Fruit fly (Drosophila melanogaster) whole organism, embryonic: ENCODE results near the gene mfas.

Experiments used
- ATbp ChIP-seq: fragments of 200-800 bp; sonication (Bioruptor generic); optimal IDR thresholded peaks from 2 replicates; lab custom pipeline; 2017; ENCODE audit warnings: missing biosample characterization, mild to moderate bottlenecking, missing genetic modification characterization, missing genetic modification reagents
- CG10209 ChIP-seq: fragments of 200-800 bp; sonication (Bioruptor generic); optimal IDR thresholded peaks from 3 replicates; lab custom pipeline; 2017; ENCODE audit warnings: missing biosample characterization, mild to moderate bottlenecking, missing genetic modification characterization, missing genetic modification reagents
- CG12104 ChIP-seq: fragments of 200-800 bp; sonication (Bioruptor generic); optimal IDR thresholded peaks from 3 replicates; lab custom pipeline; 2016; ENCODE audit warnings: missing biosample characterization, missing genetic modification characterization
- CG13287 ChIP-seq: fragments of 200-800 bp; sonication (Bioruptor generic); IDR thresholded peaks from 2 replicates; pipeline ENCODE4 v1.3.6; 2022; ENCODE audit warnings: missing biosample characterization, missing genetic modification characterization; ENCODE audit not compliant: partially characterized antibody
- CG14441 ChIP-seq: fragments of 200-800 bp; sonication (Bioruptor generic); IDR thresholded peaks from 2 replicates; pipeline ENCODE4 v1.3.6; 2022; ENCODE audit warnings: missing biosample characterization, missing genetic modification characterization
- CG15479 ChIP-seq: fragments of 200-800 bp; sonication (Bioruptor generic); optimal IDR thresholded peaks from 3 replicates; lab custom pipeline; 2019; ENCODE audit warnings: missing biosample characterization, mild to moderate bottlenecking, missing genetic modification characterization, moderate library complexity
- CG1603 ChIP-seq: fragments of 200-800 bp; sonication (Bioruptor generic); optimal IDR thresholded peaks from 2 replicates; lab custom pipeline; 2019; ENCODE audit warnings: missing biosample characterization, mild to moderate bottlenecking, missing genetic modification characterization, moderate library complexity
- CG17612 ChIP-seq: fragments of 200-800 bp; sonication (Bioruptor generic); IDR thresholded peaks from 2 replicates; pipeline ENCODE4 v1.3.6; 2022; ENCODE audit warnings: missing biosample characterization, missing genetic modification characterization
- CG17912 ChIP-seq: fragments of 200-800 bp; sonication (Bioruptor generic); optimal IDR thresholded peaks from 2 replicates; lab custom pipeline; 2018; ENCODE audit warnings: missing biosample characterization, mild to moderate bottlenecking, missing genetic modification characterization
- CG18619 ChIP-seq: fragments of 200-800 bp; sonication (Bioruptor generic); optimal IDR thresholded peaks from 3 replicates; lab custom pipeline; 2017; ENCODE audit warnings: missing biosample characterization, mild to moderate bottlenecking, missing genetic modification characterization
- CG32532 ChIP-seq: fragments of 200-800 bp; sonication (Bioruptor generic); IDR thresholded peaks from 2 replicates; pipeline ENCODE4 v1.3.6; 2022; ENCODE audit warnings: missing biosample characterization, missing genetic modification characterization
- CG34422 ChIP-seq: fragments of 200-800 bp; sonication (Bioruptor generic); IDR thresholded peaks from 3 replicates; pipeline ENCODE4 v1.3.6; 2022; ENCODE audit warnings: missing biosample characterization, missing genetic modification characterization
- CG4424 ChIP-seq: fragments of 200-800 bp; sonication (Bioruptor generic); optimal IDR thresholded peaks from 3 replicates; lab custom pipeline; 2016; ENCODE audit warnings: missing biosample characterization, missing genetic modification characterization
- CG6854 ChIP-seq: fragments of 200-800 bp; sonication (Bioruptor generic); optimal IDR thresholded peaks from 3 replicates; lab custom pipeline; 2017; ENCODE audit warnings: missing biosample characterization, mild to moderate bottlenecking, missing genetic modification characterization
- CG7271 ChIP-seq: fragments of 200-800 bp; sonication (Bioruptor generic); optimal IDR thresholded peaks from 2 replicates; lab custom pipeline; 2018; ENCODE audit warnings: missing biosample characterization, mild to moderate bottlenecking, missing genetic modification characterization, moderate library complexity
- CTCF ChIP-seq: fragments of 200-800 bp; sonication (Bioruptor generic); optimal IDR thresholded peaks from 2 replicates; lab custom pipeline; 2017; ENCODE audit warnings: missing biosample characterization, mild to moderate bottlenecking, missing genetic modification characterization, moderate library complexity
- Dll ChIP-seq: fragments of 200-800 bp; sonication (Bioruptor generic); IDR thresholded peaks from 4 replicates; pipeline ENCODE4 v1.3.6; 2022; ENCODE audit warnings: missing biosample characterization, missing genetic modification characterization; ENCODE audit not compliant: partially characterized antibody
- Ets65A ChIP-seq: fragments of 200-800 bp; sonication (Bioruptor generic); peaks from one replicate; lab custom pipeline; 2016; ENCODE audit warnings: missing biosample characterization, missing genetic modification characterization
- Gug ChIP-seq: fragments of 200-800 bp; sonication (Bioruptor generic); IDR thresholded peaks from 4 replicates; pipeline ENCODE4 v1.3.6; 2022; ENCODE audit warnings: missing biosample characterization, missing genetic modification characterization
- MTF-1 ChIP-seq: fragments of 200-800 bp; sonication (Bioruptor generic); optimal IDR thresholded peaks from 2 replicates; lab custom pipeline; 2018; ENCODE audit warnings: missing biosample characterization, mild to moderate bottlenecking, missing genetic modification characterization, borderline replicate concordance
- Sin3A ChIP-seq: fragments of >200 bp; optimal IDR thresholded peaks from 2 replicates; lab custom pipeline; 2018
- Sox102F ChIP-seq: fragments of 200-800 bp; sonication (Bioruptor generic); optimal IDR thresholded peaks from 2 replicates; lab custom pipeline; 2018; ENCODE audit warnings: missing biosample characterization, mild to moderate bottlenecking, missing genetic modification characterization, moderate library complexity
- Spps ChIP-seq: fragments of 200-800 bp; sonication (Bioruptor generic); optimal IDR thresholded peaks from 2 replicates; lab custom pipeline; 2018; ENCODE audit warnings: missing biosample characterization, mild to moderate bottlenecking, missing genetic modification characterization
- crp ChIP-seq, 2 experiments: fragments of 200-800 bp; sonication (Bioruptor generic); optimal IDR thresholded peaks; 2 replicates in 1 of 2; 3 replicates in 1 of 2; lab custom pipeline; 2017; ENCODE audit warnings: missing biosample characterization in 2 of 2, missing genetic modification characterization in 2 of 2, mild to moderate bottlenecking in 1 of 2, moderate library complexity in 1 of 2
- disco-r ChIP-seq: fragments of 200-800 bp; sonication (Bioruptor generic); optimal IDR thresholded peaks from 2 replicates; lab custom pipeline; 2016; ENCODE audit warnings: missing biosample characterization, missing genetic modification characterization
- gem ChIP-seq: fragments of 200-800 bp; sonication (Bioruptor generic); optimal IDR thresholded peaks from 2 replicates; lab custom pipeline; 2019; ENCODE audit warnings: missing biosample characterization, mild to moderate bottlenecking, missing genetic modification characterization, moderate library complexity
- hb ChIP-seq: fragments of 200-800 bp; sonication (Bioruptor generic); IDR thresholded peaks from 3 replicates; pipeline ENCODE4 v1.3.6; 2022; ENCODE audit warnings: missing biosample characterization, missing genetic modification characterization; ENCODE audit not compliant: partially characterized antibody
- hkb ChIP-seq, 2 experiments: fragments of 200-800 bp in 1 of 2; fragments of >200 bp in 1 of 2; sonication (Bioruptor generic) in 1 of 2; IDR thresholded peaks in 1 of 2; optimal IDR thresholded peaks in 1 of 2; 2 replicates each; pipeline versions ENCODE4 v1.3.6 to Lab custom; 2017 to 2022; ENCODE audit warnings: missing biosample characterization in 1 of 2, missing genetic modification characterization in 1 of 2
- kni ChIP-seq: fragments of 200-800 bp; sonication (Bioruptor generic); optimal IDR thresholded peaks from 3 replicates; lab custom pipeline; 2017; ENCODE audit warnings: mild to moderate bottlenecking, missing biosample characterization, missing genetic modification reagents, missing genetic modification characterization
- otp ChIP-seq: fragments of 200-800 bp; sonication (Bioruptor generic); IDR thresholded peaks from 3 replicates; pipeline ENCODE4, ENCODE4 v1.3.6; 2022; ENCODE audit warnings: missing biosample characterization, missing genetic modification characterization
- pfk ChIP-seq: fragments of 200-800 bp; sonication (Bioruptor generic); optimal IDR thresholded peaks from 2 replicates; lab custom pipeline; 2018; ENCODE audit warnings: missing biosample characterization, mild to moderate bottlenecking, missing genetic modification characterization, moderate library complexity
- pros ChIP-seq: fragments of 200-800 bp; sonication (Bioruptor generic); optimal IDR thresholded peaks from 3 replicates; lab custom pipeline; 2019; ENCODE audit warnings: missing biosample characterization, mild to moderate bottlenecking, missing genetic modification characterization, moderate library complexity
- pum ChIP-seq: fragments of 200-800 bp; sonication (Bioruptor generic); optimal IDR thresholded peaks from 2 replicates; lab custom pipeline; 2016; ENCODE audit warnings: missing biosample characterization, missing genetic modification characterization
- schlank ChIP-seq: fragments of 200-800 bp; sonication (Bioruptor generic); optimal IDR thresholded peaks from 2 replicates; lab custom pipeline; 2018; ENCODE audit warnings: missing biosample characterization, mild to moderate bottlenecking, missing genetic modification characterization
- wek ChIP-seq: fragments of 200-800 bp; sonication (Bioruptor generic); optimal IDR thresholded peaks from 3 replicates; lab custom pipeline; 2018; ENCODE audit warnings: missing biosample characterization, mild to moderate bottlenecking, missing genetic modification characterization, moderate library complexity
- zen2 ChIP-seq: fragments of 200-800 bp; sonication (Bioruptor generic); IDR thresholded peaks from 3 replicates; pipeline ENCODE4 v1.3.6; 2022; ENCODE audit warnings: missing biosample characterization, missing genetic modification characterization; ENCODE audit not compliant: partially characterized antibody

The mfas gene

dm6 chr3R:11992934-11993670 is at the start of gene mfas (continued):
- peak; percentile 25; the same call in 1 of the 2 replicates for TF ChIP-seq CG13287 (GFP tag; lab: Robert Waterston, UW)
- peak; percentile 39 for TF ChIP-seq kni (GFP tag; lab: Kevin White, UChicago)
- TF ChIP-seq gem (tag; lab: Kevin White, UChicago), result peak; percentile 28
- peak; percentile 70 for TF ChIP-seq CG17912
- TF ChIP-seq ATbp (GFP tag; lab: Kevin White, UChicago), result peak; percentile 72
- no peak for TF ChIP-seq pros
- TF ChIP-seq pfk (GFP tag; lab: Kevin White, UChicago), result peak; percentile 10
- TF ChIP-seq CG15479 (GFP tag; lab: Kevin White, UChicago), result no peak
- 0 out of 4 replicates have a peak, but pooled peaks have one; percentile 10 for TF ChIP-seq Dll (GFP tag; lab: Robert Waterston, UW)
- TF ChIP-seq CG1603, result peak; percentile 35
- TF ChIP-seq crp (GFP tag; optimal IDR thresholded peaks at IDR 0.05; lab: Kevin White, UChicago), result peak in 1 of 2 experiments; percentile 18
- TF ChIP-seq disco-r (GFP tag; lab: Kevin White, UChicago), result no peak
- no peak for TF ChIP-seq pum
- 0 out of 3 replicates have a peak, but pooled peaks have one; percentile 27 for TF ChIP-seq otp (GFP tag; lab: Robert Waterston, UW)
- peak; percentile 6; the same call in 1 of the 3 replicates for TF ChIP-seq zen2
- no peak for TF ChIP-seq CG4424 (GFP tag; lab: Kevin White, UChicago)
- TF ChIP-seq hkb (optimal IDR thresholded peaks at IDR 0.05; lab: Kevin White, UChicago), result no peak
- peak; percentile 47 for TF ChIP-seq hkb (GFP tag; IDR thresholded peaks at IDR 0.05; lab: Robert Waterston, UW)
- TF ChIP-seq, all 482 proteins: peak for 85

dm6 chr3R:12040228-12040627 is 47.1 kb upstream of the mfas start, which contains the start of gene CG14736:
Gene CG14736 (plus strand): TSS chr3R:12040528.
- TF ChIP-seq CG34422 (GFP tag; lab: Robert Waterston, UW), result no peak
- TF ChIP-seq wek (GFP tag; lab: Kevin White, UChicago), result no peak
- peak; percentile 87 for TF ChIP-seq Ets65A (GFP tag; lab: Kevin White, UChicago)
- TF ChIP-seq, all 482 proteins: peak for 1

- TF ChIP-seq CG32532 (GFP tag; lab: Robert Waterston, UW), result no peak
- TF ChIP-seq CG6854, result no peak
- no peak for TF ChIP-seq Gug
- TF ChIP-seq CG12104, result no peak
- TF ChIP-seq hb (GFP tag; lab: Robert Waterston, UW), result no peak
- no peak for TF ChIP-seq Sox102F (GFP tag; lab: Kevin White, UChicago)
- no peak for TF ChIP-seq CG10209
- TF ChIP-seq Sin3A (lab: Kevin White, UChicago), result no peak
- TF ChIP-seq MTF-1 (GFP tag; lab: Kevin White, UChicago), result no peak
- no peak for TF ChIP-seq CG14441 (GFP tag; lab: Robert Waterston, UW)
- no peak for TF ChIP-seq CTCF (GFP tag; lab: Kevin White, UChicago)
- TF ChIP-seq Spps (tag; lab: Kevin White, UChicago), result no peak
- no peak for TF ChIP-seq CG18619 (GFP tag; lab: Kevin White, UChicago)
- TF ChIP-seq schlank (tag; lab: Kevin White, UChicago), result no peak
- no peak for TF ChIP-seq CG17612 (GFP tag; lab: Robert Waterston, UW)
- no peak for TF ChIP-seq CG7271 (tag; lab: Kevin White, UChicago)
- TF ChIP-seq, all 482 proteins: peak for 0
Measured at dm6 chr3R:12032842-12033241, 39.7 kb upstream of the mfas start, which contains the start of gene ssp5. Gene ssp5 (plus strand): TSS chr3R:12033142.
